Worm (Caenorhabditis elegans) whole organism, mixed stage, embryonic: ENCODE data around the gene idpb-2.

Experiments
- M03D4.4 ChIP-seq: sonication (generic microtip); optimal IDR thresholded peaks from 2 replicates; lab custom pipeline; 2017; ENCODE audit warnings: mild to moderate bottlenecking, missing genetic modification characterization, missing compliant biosample characterization
- ces-1 ChIP-seq: fragments of 150-350 bp; optimal IDR thresholded peaks from 2 replicates; lab custom pipeline; 2014; ENCODE audit warnings: missing biosample characterization, missing genetic modification reagents, missing genetic modification characterization
- mls-2 ChIP-seq: sonication (generic microtip); optimal IDR thresholded peaks from 2 replicates; lab custom pipeline; 2016; ENCODE audit warnings: mild to moderate bottlenecking, missing genetic modification characterization, moderate library complexity, missing compliant biosample characterization
- nhr-237 ChIP-seq: fragments of 150-350 bp; optimal IDR thresholded peaks from 2 replicates; lab custom pipeline; 2014; ENCODE audit warnings: missing biosample characterization, missing genetic modification characterization
- nhr-76 ChIP-seq: sonication (generic microtip); optimal IDR thresholded peaks from 2 replicates; lab custom pipeline; 2017; ENCODE audit warnings: missing biosample characterization, missing genetic modification characterization
- pha-4 ChIP-seq: fragments of 150-350 bp; optimal IDR thresholded peaks from 2 replicates; lab custom pipeline; 2018; ENCODE audit warnings: missing biosample characterization, missing genetic modification reagents, missing genetic modification characterization
- tbx-8 ChIP-seq: fragments of 200-800 bp; sonication (Bioruptor generic); optimal IDR thresholded peaks from 2 replicates; lab custom pipeline; 2018; ENCODE audit warnings: mild to moderate bottlenecking, missing genetic modification characterization, moderate library complexity, missing compliant biosample characterization
- unc-120 ChIP-seq: sonication (generic microtip); optimal IDR thresholded peaks from 2 replicates; lab custom pipeline; 2017; ENCODE audit warnings: missing genetic modification characterization, missing compliant biosample characterization; ENCODE audit not compliant: poor library complexity, severe bottlenecking
- unc-39 ChIP-seq: fragments of 150-350 bp; optimal IDR thresholded peaks from 2 replicates; lab custom pipeline; 2014; ENCODE audit warnings: missing biosample characterization, missing genetic modification characterization

DNA sequence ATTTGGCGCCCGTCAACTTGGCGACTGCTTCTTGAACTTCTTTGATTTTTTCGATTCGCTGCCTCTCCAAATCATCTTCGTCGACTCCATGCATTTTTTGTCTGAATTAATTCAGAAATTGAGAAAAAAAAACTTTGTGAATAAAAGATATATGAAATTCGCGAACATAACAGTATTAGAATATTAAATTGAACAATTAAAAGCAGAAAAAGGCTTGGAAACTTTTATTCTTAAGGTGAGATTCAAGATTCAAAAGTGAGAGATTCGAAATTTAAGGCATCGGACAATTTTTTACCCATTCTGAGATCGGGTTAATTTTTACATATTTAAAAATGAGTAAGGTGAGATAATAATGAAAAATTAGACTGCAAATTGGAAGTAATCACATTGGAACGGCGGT, 35.5 kb downstream of the idpb-2 start, which contains the start of gene F33G12.3:
- TF ChIP-seq unc-39 (tag; lab: Kevin White, UChicago) = no peak
- TF ChIP-seq mls-2 = no peak
- no peak for TF ChIP-seq nhr-237 (tag; lab: Kevin White, UChicago)
- no peak for TF ChIP-seq tbx-8 (GFP tag; lab: Kevin White, UChicago)
- TF ChIP-seq M03D4.4 (tag; lab: Kevin White, UChicago) = no peak
- TF ChIP-seq nhr-76 = no peak
- no peak for TF ChIP-seq unc-120 (tag; lab: Kevin White, UChicago)
- TF ChIP-seq ces-1 (GFP tag; lab: Kevin White, UChicago) = no peak
- no peak for TF ChIP-seq pha-4
